Worm (Caenorhabditis elegans) whole organism, L1 larva: ENCODE results near the gene W02A2.12.

Experiments used
- C04F5.9 ChIP-seq: sonication (generic microtip); optimal IDR thresholded peaks from 2 replicates; lab custom pipeline; 2016; ENCODE audit warnings: missing genetic modification characterization, missing compliant biosample characterization
- C34B4.2 ChIP-seq: sonication (generic microtip); optimal IDR thresholded peaks from 2 replicates; lab custom pipeline; 2017; ENCODE audit warnings: mild to moderate bottlenecking, missing genetic modification characterization, missing compliant biosample characterization
- aly-2 ChIP-seq: fragments of 150-350 bp; optimal IDR thresholded peaks from 2 replicates; lab custom pipeline; 2014; ENCODE audit warnings: missing biosample characterization, missing genetic modification characterization
- ama-1 ChIP-seq: fragments of 150-350 bp; optimal IDR thresholded peaks from 2 replicates; lab custom pipeline; 2014
- ceh-90 ChIP-seq: sonication (generic microtip); optimal IDR thresholded peaks from 2 replicates; lab custom pipeline; 2016; ENCODE audit warnings: missing genetic modification characterization, missing compliant biosample characterization
- ces-1 ChIP-seq: fragments of 150-350 bp; optimal IDR thresholded peaks from 2 replicates; lab custom pipeline; 2014; ENCODE audit warnings: missing biosample characterization, missing genetic modification reagents, missing genetic modification characterization
- dsc-1 ChIP-seq: sonication (generic microtip); optimal IDR thresholded peaks from 2 replicates; lab custom pipeline; 2016; ENCODE audit warnings: mild to moderate bottlenecking, missing genetic modification characterization, missing compliant biosample characterization
- efl-1 ChIP-seq, 4 experiments: fragments of 150-350 bp; optimal IDR thresholded peaks in 3 of 4; peaks in 1 of 4; 1 replicate in 1 of 4; 2 replicates in 3 of 4; lab custom pipeline; 2014; ENCODE audit warnings: missing biosample characterization in 2 of 4, missing genetic modification characterization in 2 of 4, missing genetic modification reagents in 2 of 4
- efl-3 ChIP-seq: fragments of 200-800 bp; sonication (Bioruptor generic); optimal IDR thresholded peaks from 2 replicates; lab custom pipeline; 2018; ENCODE audit warnings: mild to moderate bottlenecking, missing genetic modification characterization, missing compliant biosample characterization
- egl-27 ChIP-seq, 2 experiments: fragments of 150-350 bp in 1 of 2; sonication (generic microtip); optimal IDR thresholded peaks; 3 replicates each; lab custom pipeline; 2017 to 2018; ENCODE audit warnings: missing biosample characterization in 2 of 2, missing genetic modification characterization in 2 of 2, missing genetic modification reagents in 2 of 2
- elt-2 ChIP-seq: sonication (generic microtip); optimal IDR thresholded peaks from 2 replicates; lab custom pipeline; 2016; ENCODE audit warnings: missing genetic modification characterization, mild to moderate bottlenecking, inconsistent platforms, missing compliant biosample characterization, missing genetic modification reagents
- elt-3 ChIP-seq, 6 experiments: fragments of 150-350 bp in 1 of 6; sonication (generic microtip); optimal IDR thresholded peaks; 2 replicates each; lab custom pipeline; 2017 to 2018; ENCODE audit warnings: missing biosample characterization in 6 of 6, missing genetic modification characterization in 6 of 6, inconsistent platforms in 1 of 6
- fkh-4 ChIP-seq: sonication (generic microtip); optimal IDR thresholded peaks from 2 replicates; lab custom pipeline; 2016; ENCODE audit warnings: missing compliant biosample characterization, missing genetic modification characterization, borderline replicate concordance
- fos-1 ChIP-seq: fragments of 150-350 bp; optimal IDR thresholded peaks from 2 replicates; lab custom pipeline; 2014; ENCODE audit warnings: missing biosample characterization, missing genetic modification characterization
- grh-1 ChIP-seq: fragments of 200-800 bp; sonication (Bioruptor generic); IDR thresholded peaks from 2 replicates; pipeline ENCODE4 v1.3.6; 2022; ENCODE audit warnings: missing genetic modification reagents, missing genetic modification characterization, missing compliant biosample characterization
- hlh-4 ChIP-seq: sonication (generic microtip); optimal IDR thresholded peaks from 2 replicates; lab custom pipeline; 2016; ENCODE audit warnings: mild to moderate bottlenecking, missing genetic modification characterization, missing compliant biosample characterization
- irx-1 ChIP-seq: sonication (generic microtip); optimal IDR thresholded peaks from 2 replicates; lab custom pipeline; 2016; ENCODE audit warnings: missing genetic modification characterization, missing compliant biosample characterization
- isw-1 ChIP-seq: fragments of 200-800 bp; sonication (Bioruptor generic); IDR thresholded peaks from 2 replicates; pipeline ENCODE4 v1.3.6; 2022; ENCODE audit warnings: missing genetic modification characterization, missing compliant biosample characterization
- jun-1 ChIP-seq: fragments of 150-350 bp; optimal IDR thresholded peaks from 2 replicates; lab custom pipeline; 2014; ENCODE audit warnings: missing biosample characterization, missing genetic modification reagents, missing genetic modification characterization
- lin-13 ChIP-seq: fragments of 150-350 bp; optimal IDR thresholded peaks from 2 replicates; lab custom pipeline; 2014; ENCODE audit warnings: missing biosample characterization, missing genetic modification reagents, missing genetic modification characterization
- lin-14 ChIP-seq: fragments of 200-800 bp; sonication (Bioruptor generic); optimal IDR thresholded peaks from 2 replicates; lab custom pipeline; 2018; ENCODE audit warnings: mild to moderate bottlenecking, missing genetic modification characterization, moderate library complexity, missing compliant biosample characterization
- lin-35 ChIP-seq, 2 experiments: fragments of 150-350 bp; optimal IDR thresholded peaks; 2 replicates each; lab custom pipeline; 2014; ENCODE audit warnings: missing biosample characterization in 2 of 2, missing genetic modification characterization in 2 of 2, missing genetic modification reagents in 2 of 2
- lsy-2 ChIP-seq, 2 experiments: fragments of 150-350 bp; optimal IDR thresholded peaks; 2 replicates each; lab custom pipeline; 2014; ENCODE audit warnings: missing biosample characterization in 2 of 2, missing genetic modification characterization in 2 of 2
- mep-1 ChIP-seq: fragments of 150-350 bp; optimal IDR thresholded peaks from 2 replicates; lab custom pipeline; 2014; ENCODE audit warnings: missing biosample characterization, missing genetic modification characterization
- nhr-20 ChIP-seq: sonication (generic microtip); optimal IDR thresholded peaks from 2 replicates; lab custom pipeline; 2016; ENCODE audit warnings: mild to moderate bottlenecking, missing genetic modification characterization, missing compliant biosample characterization
- nhr-237 ChIP-seq: fragments of 150-350 bp; optimal IDR thresholded peaks from 2 replicates; lab custom pipeline; 2014; ENCODE audit warnings: missing biosample characterization, missing genetic modification characterization
- nhr-47 ChIP-seq: sonication (generic microtip); optimal IDR thresholded peaks from 2 replicates; lab custom pipeline; 2016; ENCODE audit warnings: mild to moderate bottlenecking, missing genetic modification characterization, moderate library complexity, missing compliant biosample characterization
- nhr-71 ChIP-seq: sonication (generic microtip); optimal IDR thresholded peaks from 2 replicates; lab custom pipeline; 2016; ENCODE audit warnings: mild to moderate bottlenecking, missing genetic modification characterization, moderate library complexity, missing compliant biosample characterization
- nhr-84 ChIP-seq: sonication (generic microtip); optimal IDR thresholded peaks from 2 replicates; lab custom pipeline; 2017; ENCODE audit warnings: missing biosample characterization, missing genetic modification characterization
- nhr-85 ChIP-seq: sonication (generic microtip); peaks from one replicate; lab custom pipeline; 2016; ENCODE audit warnings: missing genetic modification characterization, inconsistent platforms, missing compliant biosample characterization
- nhr-90 ChIP-seq: sonication (generic microtip); optimal IDR thresholded peaks from 2 replicates; lab custom pipeline; 2016; ENCODE audit warnings: mild to moderate bottlenecking, missing genetic modification characterization, missing compliant biosample characterization; ENCODE audit not compliant: poor library complexity
- pag-3 ChIP-seq: sonication (generic microtip); optimal IDR thresholded peaks from 2 replicates; lab custom pipeline; 2017; ENCODE audit warnings: missing genetic modification characterization, mild to moderate bottlenecking, missing compliant biosample characterization, antibody characterized with exemption, borderline replicate concordance; ENCODE audit not compliant: insufficient read depth
- rnt-1 ChIP-seq: sonication (generic microtip); optimal IDR thresholded peaks from 2 replicates; lab custom pipeline; 2016; ENCODE audit warnings: mild to moderate bottlenecking, missing genetic modification characterization, moderate library complexity, missing compliant biosample characterization
- snpc-4 ChIP-seq: fragments of 150-350 bp; optimal IDR thresholded peaks from 2 replicates; lab custom pipeline; 2014; ENCODE audit warnings: missing biosample characterization, missing genetic modification characterization
- sox-4 ChIP-seq: sonication (generic microtip); optimal IDR thresholded peaks from 2 replicates; lab custom pipeline; 2016; ENCODE audit warnings: missing genetic modification characterization, missing compliant biosample characterization
- tbx-2 ChIP-seq: sonication (generic microtip); optimal IDR thresholded peaks from 2 replicates; lab custom pipeline; 2016; ENCODE audit warnings: missing genetic modification characterization, missing compliant biosample characterization
- tlp-1 ChIP-seq: fragments of 150-350 bp; optimal IDR thresholded peaks from 2 replicates; lab custom pipeline; 2014; ENCODE audit warnings: missing biosample characterization, missing genetic modification characterization
- unc-130 ChIP-seq: fragments of 150-350 bp; optimal IDR thresholded peaks from 2 replicates; lab custom pipeline; 2017; ENCODE audit warnings: missing biosample characterization, missing genetic modification characterization, inconsistent platforms
- unc-30 ChIP-seq: sonication (generic microtip); optimal IDR thresholded peaks from 2 replicates; lab custom pipeline; 2017; ENCODE audit warnings: missing biosample characterization, missing genetic modification characterization
- unc-62 ChIP-seq: fragments of 150-350 bp; optimal IDR thresholded peaks from 2 replicates; lab custom pipeline; 2014; ENCODE audit warnings: missing biosample characterization, missing genetic modification reagents, missing genetic modification characterization
- unc-86 ChIP-seq: sonication (generic microtip); optimal IDR thresholded peaks from 2 replicates; lab custom pipeline; 2016; ENCODE audit warnings: missing genetic modification characterization, missing compliant biosample characterization
- unc-98 ChIP-seq: fragments of 200-800 bp; sonication (Bioruptor generic); IDR thresholded peaks from 2 replicates; pipeline ENCODE4 v1.3.6; 2022; ENCODE audit warnings: missing genetic modification characterization, missing compliant biosample characterization
- vab-15 ChIP-seq: sonication (generic microtip); optimal IDR thresholded peaks from 2 replicates; lab custom pipeline; 2017; ENCODE audit warnings: missing genotype, mild to moderate bottlenecking, missing genetic modification characterization, missing compliant biosample characterization
- xbp-1 ChIP-seq: sonication (generic microtip); optimal IDR thresholded peaks from 2 replicates; lab custom pipeline; 2016; ENCODE audit warnings: missing genetic modification characterization, missing compliant biosample characterization
- zag-1 ChIP-seq: fragments of 150-350 bp; optimal IDR thresholded peaks from 2 replicates; lab custom pipeline; 2014; ENCODE audit warnings: missing biosample characterization, missing genetic modification characterization
- zip-4 ChIP-seq: fragments of 200-800 bp; sonication (Bioruptor generic); optimal IDR thresholded peaks from 2 replicates; lab custom pipeline; 2018; ENCODE audit warnings: mild to moderate bottlenecking, missing genetic modification characterization, moderate library complexity, missing compliant biosample characterization
- ztf-4 ChIP-seq: fragments of 150-350 bp; optimal IDR thresholded peaks from 2 replicates; lab custom pipeline; 2014; ENCODE audit warnings: missing biosample characterization, missing genetic modification characterization

Gene W02A2.12

ce11 chrIV:13348592-13348991 is at the start of gene W02A2.12:
W02A2.12 (minus strand) TSS chrIV:13348831.
- no peak for TF ChIP-seq nhr-85
- TF ChIP-seq lin-35 (GFP tag; optimal IDR thresholded peaks at IDR 0.05; lab: Kevin White, UChicago): no peak
- no peak for TF ChIP-seq isw-1 (GFP tag; lab: Robert Waterston, UW)
- no peak for TF ChIP-seq efl-3 (GFP tag; lab: Kevin White, UChicago)
- TF ChIP-seq zag-1 (tag; lab: Kevin White, UChicago): no peak
- TF ChIP-seq jun-1 (tag; lab: Kevin White, UChicago): no peak
- TF ChIP-seq mep-1 (tag; lab: Kevin White, UChicago): no peak
- no peak for TF ChIP-seq aly-2 (tag; lab: Kevin White, UChicago)
- TF ChIP-seq efl-1 (optimal IDR thresholded peaks at IDR 0.05; lab: Kevin White, UChicago): no peak
- no peak for TF ChIP-seq efl-1 (GFP tag; optimal IDR thresholded peaks at IDR 0.05 in 1 of 2; lab: Kevin White, UChicago)
- TF ChIP-seq tbx-2: no peak
- no peak for TF ChIP-seq xbp-1
- no peak for TF ChIP-seq snpc-4
- TF ChIP-seq, all 84 proteins: peak for 0

DNA sequence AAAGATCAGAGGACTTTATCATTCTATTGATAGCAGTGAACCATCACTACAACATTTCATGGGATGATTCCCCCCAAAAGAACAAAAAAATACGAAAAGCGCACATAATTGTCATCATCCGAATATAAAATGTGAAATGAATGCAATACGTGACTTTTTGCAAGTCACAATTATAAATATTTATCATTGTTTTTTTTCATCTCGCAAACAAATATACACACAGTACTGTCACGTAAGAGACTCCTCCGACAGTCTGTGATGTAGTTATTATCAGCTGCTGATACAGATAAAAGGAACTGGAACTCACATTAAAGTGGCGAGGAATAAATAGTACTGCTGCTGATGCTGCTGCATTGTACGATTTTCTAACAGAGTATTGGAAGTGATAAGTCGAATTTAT is 47.7 kb upstream of the W02A2.12 start:
- TF ChIP-seq efl-1 (optimal IDR thresholded peaks at IDR 0.05; lab: Kevin White, UChicago) (no peak), efl-1 (GFP tag; optimal IDR thresholded peaks at IDR 0.05 in 1 of 2; lab: Kevin White, UChicago) (peak in 1 of 2 experiments; percentile 54), nhr-90 (tag; lab: Kevin White, UChicago) (peak; percentile 32), lin-14 (GFP tag; lab: Kevin White, UChicago) (no peak), nhr-71 (tag; lab: Kevin White, UChicago) (peak; percentile 27), lin-35 (GFP tag; optimal IDR thresholded peaks at IDR 0.05; lab: Kevin White, UChicago) (peak in 1 of 2 experiments; percentile 5), irx-1 (tag; lab: Kevin White, UChicago) (no peak), nhr-20 (tag; lab: Kevin White, UChicago) (peak; percentile 18), elt-2 (peak; percentile 80)
- TF ChIP-seq, all 84 proteins: peak for 6

DNA sequence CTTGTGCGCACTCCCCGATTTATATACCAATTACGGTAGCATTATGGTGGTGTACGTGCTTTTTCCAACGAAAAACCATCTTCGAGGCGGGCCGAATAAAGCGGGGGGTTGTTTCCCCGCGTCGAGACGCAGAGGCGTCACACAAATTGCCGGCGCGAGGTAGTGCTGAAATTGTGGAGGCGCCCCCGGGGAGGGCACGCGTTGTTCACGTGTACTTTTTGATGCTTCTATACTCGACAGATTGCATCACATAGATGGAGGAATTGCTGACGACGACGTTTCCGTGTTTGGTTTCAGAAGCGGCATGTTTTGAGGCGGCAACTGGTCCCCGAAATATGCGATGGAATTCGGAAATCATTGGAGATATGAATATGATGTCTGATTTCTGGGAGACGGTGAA is 46.6 kb upstream of the W02A2.12 start:
- TF ChIP-seq unc-86 (tag; lab: Kevin White, UChicago): peak; percentile 63
- peak; percentile 64 for TF ChIP-seq nhr-237
- TF ChIP-seq C34B4.2 (tag; lab: Kevin White, UChicago): no peak
- TF ChIP-seq lin-35 (GFP tag; optimal IDR thresholded peaks at IDR 0.05; lab: Kevin White, UChicago): peak; percentile 66 to 82
- TF ChIP-seq vab-15 (tag; lab: Kevin White, UChicago): peak; percentile 69
- peak in 3 of 6 experiments; percentile 36 to 81 (median 74) for TF ChIP-seq elt-3 (tag; optimal IDR thresholded peaks at IDR 0.05; lab: Kevin White, UChicago)
- peak; percentile 43 for TF ChIP-seq dsc-1 (tag; lab: Kevin White, UChicago)
- TF ChIP-seq egl-27 (tag; optimal IDR thresholded peaks at IDR 0.05; lab: Kevin White, UChicago): peak; percentile 69 to 88
- peak; percentile 74 to 87 for TF ChIP-seq lsy-2 (tag; optimal IDR thresholded peaks at IDR 0.05; lab: Kevin White, UChicago)
- peak; percentile 24 for TF ChIP-seq snpc-4
- TF ChIP-seq sox-4 (tag; lab: Kevin White, UChicago): peak; percentile 26
- TF ChIP-seq ces-1: no peak
- peak; percentile 4 for TF ChIP-seq zip-4 (GFP tag; lab: Kevin White, UChicago)
- peak; percentile 84 for TF ChIP-seq lin-13
- TF ChIP-seq tbx-2: peak; percentile 91
- TF ChIP-seq unc-98 (GFP tag; lab: Robert Waterston, UW): peak; percentile 8; the same call in 1 of the 2 replicates
- peak; percentile 99 for TF ChIP-seq lin-14 (GFP tag; lab: Kevin White, UChicago)
- TF ChIP-seq ama-1 (lab: Kevin White, UChicago): no peak
- TF ChIP-seq unc-62 (GFP tag; lab: Kevin White, UChicago): no peak
- peak; percentile 97 for TF ChIP-seq nhr-71 (tag; lab: Kevin White, UChicago)
- TF ChIP-seq unc-130: peak; percentile 86
- no peak for TF ChIP-seq unc-30 (tag; lab: Kevin White, UChicago)
- peak; percentile 85 for TF ChIP-seq rnt-1 (tag; lab: Kevin White, UChicago)
- TF ChIP-seq nhr-84 (tag; lab: Kevin White, UChicago): no peak
- TF ChIP-seq fkh-4 (tag; lab: Kevin White, UChicago): no peak
- TF ChIP-seq efl-3 (GFP tag; lab: Kevin White, UChicago): no peak
- TF ChIP-seq hlh-4 (tag; lab: Kevin White, UChicago): no peak
- peak; percentile 90 for TF ChIP-seq nhr-47 (tag; lab: Kevin White, UChicago)
- TF ChIP-seq fos-1 (tag; lab: Kevin White, UChicago): peak; percentile 26
- TF ChIP-seq C04F5.9 (tag; lab: Kevin White, UChicago): no peak
- TF ChIP-seq pag-3 (tag; lab: Kevin White, UChicago): no peak
- TF ChIP-seq mep-1 (tag; lab: Kevin White, UChicago): peak; percentile 56
- no peak for TF ChIP-seq ceh-90 (tag; lab: Kevin White, UChicago)
- peak; percentile 85 for TF ChIP-seq ztf-4 (tag; lab: Kevin White, UChicago)
- peak; percentile 76 for TF ChIP-seq grh-1 (GFP tag; lab: Robert Waterston, UW)
- peak; percentile 90 for TF ChIP-seq elt-2
- TF ChIP-seq tlp-1 (tag; lab: Kevin White, UChicago): no peak
